Worm (Caenorhabditis elegans): Measurements from ENCODE around the gene M18.6.

The M18.6 gene

DNA sequence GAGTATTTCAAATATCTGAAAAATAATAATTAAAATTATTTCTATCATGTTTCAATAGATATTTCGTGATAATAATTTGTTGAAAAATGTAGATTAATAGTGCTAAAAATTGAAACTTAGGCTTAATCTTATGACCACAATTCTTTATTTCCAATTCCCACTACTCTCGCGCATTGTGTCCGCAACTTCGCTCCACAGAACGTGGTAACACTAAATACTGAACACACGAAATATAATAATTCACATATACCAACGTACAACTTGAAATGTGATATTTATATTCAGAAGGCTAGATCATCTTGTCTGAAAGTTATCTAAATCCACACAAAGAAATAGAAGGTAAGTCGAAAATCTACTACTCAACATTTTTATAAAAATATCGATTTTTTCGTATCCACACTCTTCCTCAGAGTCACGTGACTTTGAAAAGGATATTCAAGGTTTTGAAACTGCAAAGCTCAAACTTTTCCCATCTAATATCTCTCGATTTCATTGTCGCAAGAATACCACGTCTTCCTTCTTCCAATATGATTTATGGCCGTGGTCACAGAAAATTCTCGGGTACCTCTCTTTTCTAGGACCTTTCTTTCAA, 35.6 kb downstream of the M18.6 start, which contains the start of gene eri-12:
Gene eri-12 (plus strand): TSS at position 197 of the 592 bp plus-strand sequence.
- TF ChIP-seq madf-9 (GFP tag; conservative IDR thresholded peaks at IDR 0.05) (no peak), Y5F2A.4 (GFP tag; optimal IDR thresholded peaks at IDR 0.05) (no peak), nhr-28 (tag; optimal IDR thresholded peaks at IDR 0.05) (peak; percentile 21), hlh-30 (tag; optimal IDR thresholded peaks at IDR 0.05; ENCODE audit: insufficient read depth) (peak; percentile 61), daf-16 (GFP tag; optimal IDR thresholded peaks at IDR 0.05) (no peak), daf-16 (tag; optimal IDR thresholded peaks at IDR 0.05) (no peak), nhr-76 (tag; optimal IDR thresholded peaks at IDR 0.05) (no peak), lin-38 (GFP tag; IDR thresholded peaks at IDR 0.05) (peak; percentile 17; the same call in 1 of the 2 replicates), snpc-4 (tag; optimal IDR thresholded peaks at IDR 0.05) (no peak), skn-1 (tag; optimal IDR thresholded peaks at IDR 0.05) (no peak), ces-1 (GFP tag; optimal IDR thresholded peaks at IDR 0.05) (no peak), mes-2 (tag; optimal IDR thresholded peaks at IDR 0.05; ENCODE audit: poor library complexity, severe bottlenecking) (peak; percentile 21), ceh-28 (tag; optimal IDR thresholded peaks at IDR 0.05) (no peak), saeg-2 (GFP tag; IDR thresholded peaks at IDR 0.05) (no peak), tag-97 (GFP tag; IDR thresholded peaks at IDR 0.05) (no peak), egl-43 (GFP tag; IDR thresholded peaks at IDR 0.05) (no peak), hlh-11 (tag; optimal IDR thresholded peaks at IDR 0.05) (no peak), sdz-12 (GFP tag; optimal IDR thresholded peaks at IDR 0.05) (no peak), T26A8.4 (GFP tag; IDR thresholded peaks at IDR 0.05) (no peak), lsy-2 (tag; optimal IDR thresholded peaks at IDR 0.05) (peak in 1 of 2 experiments; percentile 7), nhr-48 (tag; optimal IDR thresholded peaks at IDR 0.05) (no peak), F37D6.2 (tag; optimal IDR thresholded peaks at IDR 0.05) (no peak), lim-7 (GFP tag; IDR thresholded peaks at IDR 0.05) (no peak)

DNA sequence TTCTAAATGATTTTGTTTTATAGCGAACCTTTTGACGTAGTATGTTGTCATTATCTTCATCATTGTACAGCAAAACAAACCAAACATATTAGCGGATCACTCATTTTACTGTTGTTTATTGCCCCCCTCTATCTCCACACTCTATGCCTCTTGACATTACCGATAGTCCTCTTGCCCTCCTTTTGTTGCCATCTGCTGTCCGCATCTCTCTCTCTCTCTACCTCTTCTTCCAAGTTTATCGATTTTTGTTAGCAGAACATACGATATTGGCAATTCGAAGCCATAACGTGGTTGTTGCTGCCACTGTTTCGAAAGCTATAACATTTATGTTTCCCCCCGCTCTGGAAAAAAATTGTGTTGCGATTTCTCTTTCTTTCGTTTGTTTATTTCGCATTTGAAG, 36.8 kb downstream of the M18.6 start:
- TF ChIP-seq lin-13 (GFP tag; optimal IDR thresholded peaks at IDR 0.05) (no peak), nhr-6 (tag; optimal IDR thresholded peaks at IDR 0.05) (peak; percentile 20), spr-1 (tag; optimal IDR thresholded peaks at IDR 0.05) (no peak), T26A8.4 (GFP tag; IDR thresholded peaks at IDR 0.05) (no peak), daf-16 (GFP tag; optimal IDR thresholded peaks at IDR 0.05) (no peak), daf-16 (tag; optimal IDR thresholded peaks at IDR 0.05) (no peak), T20F7.1 (GFP tag; optimal IDR thresholded peaks at IDR 0.05) (no peak), mes-2 (tag; optimal IDR thresholded peaks at IDR 0.05; ENCODE audit: poor library complexity, severe bottlenecking) (peak; percentile 6), lin-1 (GFP tag; IDR thresholded peaks at IDR 0.05) (no peak), dmd-9 (GFP tag; IDR thresholded peaks at IDR 0.05) (no peak), lim-7 (GFP tag; IDR thresholded peaks at IDR 0.05) (no peak), snpc-4 (tag; optimal IDR thresholded peaks at IDR 0.05) (no peak), duxl-1 (tag; optimal IDR thresholded peaks at IDR 0.05; ENCODE audit: poor library complexity) (no peak), F49E8.2 (tag; optimal IDR thresholded peaks at IDR 0.05; ENCODE audit: borderline replicate concordance) (no peak), saeg-2 (GFP tag; IDR thresholded peaks at IDR 0.05) (no peak), skn-1 (tag; optimal IDR thresholded peaks at IDR 0.05) (no peak), daf-12 (tag; optimal IDR thresholded peaks at IDR 0.05) (no peak), dmd-8 (GFP tag; IDR thresholded peaks at IDR 0.05) (no peak), nhr-11 (tag; optimal IDR thresholded peaks at IDR 0.05) (no peak), set-16 (GFP tag; IDR thresholded peaks at IDR 0.05) (no peak), hmg-1.1 (GFP tag; IDR thresholded peaks at IDR 0.05) (0 out of 2 replicates have a peak, but pooled peaks have one; percentile 29), fos-1 (tag; optimal IDR thresholded peaks at IDR 0.05) (no peak), ztf-7 (tag; optimal IDR thresholded peaks at IDR 0.05) (no peak), mdl-1 (tag; optimal IDR thresholded peaks at IDR 0.05) (no peak), lsy-2 (tag; optimal IDR thresholded peaks at IDR 0.05) (no peak), mxl-3 (GFP tag; optimal IDR thresholded peaks at IDR 0.05) (peak; percentile 25), ctbp-1 (GFP tag; IDR thresholded peaks at IDR 0.05) (no peak), ZK337.2 (GFP tag; IDR thresholded peaks at IDR 0.05) (no peak), pqm-1 (tag; optimal IDR thresholded peaks at IDR 0.05) (no peak), daf-19 (GFP tag; conservative IDR thresholded peaks at IDR 0.05) (no peak), mdt-29 (GFP tag; IDR thresholded peaks at IDR 0.05) (no peak), tra-1 (GFP tag; IDR thresholded peaks at IDR 0.05) (no peak), lin-15B (tag; optimal IDR thresholded peaks at IDR 0.05) (no peak), zag-1 (tag; optimal IDR thresholded peaks at IDR 0.05) (no peak)
